Worm (Caenorhabditis elegans) whole organism, early embryonic: Measurements from ENCODE around the gene vit-4.

Source experiments
- B0310.2 ChIP-seq: sonication (generic microtip); optimal IDR thresholded peaks from 2 replicates; lab custom pipeline; 2016; ENCODE audit warnings: mild to moderate bottlenecking, missing genetic modification characterization, missing compliant biosample characterization
- F13C5.2 ChIP-seq: sonication (generic microtip); optimal IDR thresholded peaks from 2 replicates; lab custom pipeline; 2017; ENCODE audit warnings: mild to moderate bottlenecking, missing genetic modification characterization, inconsistent platforms, missing compliant biosample characterization
- aly-1 ChIP-seq: sonication (generic microtip); optimal IDR thresholded peaks from 2 replicates; lab custom pipeline; 2016; ENCODE audit warnings: missing genetic modification characterization, missing compliant biosample characterization
- ama-1 ChIP-seq: fragments of 150-350 bp; optimal IDR thresholded peaks from 2 replicates; lab custom pipeline; 2014
- ceh-13 ChIP-seq: fragments of 200-800 bp; sonication (Bioruptor generic); optimal IDR thresholded peaks from 2 replicates; lab custom pipeline; 2018; ENCODE audit warnings: mild to moderate bottlenecking, missing genetic modification characterization, missing compliant biosample characterization
- ceh-36 ChIP-seq: sonication (generic microtip); optimal IDR thresholded peaks from 2 replicates; lab custom pipeline; 2016; ENCODE audit warnings: missing genetic modification characterization, inconsistent platforms, missing compliant biosample characterization
- ets-7 ChIP-seq: sonication (generic microtip); optimal IDR thresholded peaks from 2 replicates; lab custom pipeline; 2016; ENCODE audit warnings: missing genotype, missing genetic modification characterization, missing compliant biosample characterization
- flt-1 ChIP-seq: fragments of 200-800 bp; sonication (Bioruptor generic); IDR thresholded peaks from 2 replicates; pipeline ENCODE4 v1.3.6; 2022; ENCODE audit warnings: missing genetic modification characterization, missing compliant biosample characterization
- hmbx-1 ChIP-seq: sonication (generic microtip); optimal IDR thresholded peaks from 2 replicates; lab custom pipeline; 2016; ENCODE audit warnings: mild to moderate bottlenecking, missing genetic modification characterization, missing compliant biosample characterization
- hmg-4 ChIP-seq: fragments of 200-800 bp; sonication (Bioruptor generic); optimal IDR thresholded peaks from 2 replicates; lab custom pipeline; 2018; ENCODE audit warnings: mild to moderate bottlenecking, missing genetic modification characterization, missing compliant biosample characterization
- hnd-1 ChIP-seq: sonication (generic microtip); optimal IDR thresholded peaks from 2 replicates; lab custom pipeline; 2016; ENCODE audit warnings: missing genetic modification characterization, missing compliant biosample characterization
- pes-1 ChIP-seq: fragments of 200-800 bp; sonication (Bioruptor generic); IDR thresholded peaks from 2 replicates; pipeline ENCODE4 v1.3.6; 2022; ENCODE audit warnings: missing genetic modification reagents, missing genetic modification characterization, missing compliant biosample characterization
- scrt-1 ChIP-seq: fragments of 200-800 bp; sonication (Bioruptor generic); IDR thresholded peaks from 2 replicates; pipeline ENCODE4 v1.3.6; 2022; ENCODE audit warnings: missing genetic modification characterization, missing compliant biosample characterization
- sea-1 ChIP-seq: fragments of 200-800 bp; sonication (Bioruptor generic); conservative IDR thresholded peaks from 2 replicates; pipeline ENCODE4 v1.3.6; 2022; ENCODE audit warnings: missing genetic modification characterization, missing compliant biosample characterization
- tbx-11 ChIP-seq: fragments of 200-800 bp; sonication (Bioruptor generic); IDR thresholded peaks from 2 replicates; pipeline ENCODE4 v1.3.6; 2022; ENCODE audit warnings: missing genetic modification characterization, missing compliant biosample characterization
- tbx-37 ChIP-seq: fragments of 200-800 bp; sonication (Bioruptor generic); conservative IDR thresholded peaks from 2 replicates; pipeline ENCODE4 v1.3.6; 2022; ENCODE audit warnings: missing genetic modification reagents, missing genetic modification characterization, missing compliant biosample characterization
- tra-4 ChIP-seq: sonication (generic microtip); optimal IDR thresholded peaks from 2 replicates; lab custom pipeline; 2017; ENCODE audit warnings: missing genetic modification characterization, missing compliant biosample characterization

vit-4 gene

ce11 chrX:3581813-3582212 is 18.0 kb upstream of the vit-4 start:
- no peak for TF ChIP-seq F13C5.2 (tag; lab: Kevin White, UChicago)
- no peak for TF ChIP-seq sea-1
- no peak for TF ChIP-seq pes-1 (GFP tag; lab: Robert Waterston, UW)
- no peak for TF ChIP-seq tra-4 (tag; lab: Kevin White, UChicago)
- TF ChIP-seq ceh-13 (GFP tag; lab: Kevin White, UChicago), result no peak
- no peak for TF ChIP-seq flt-1 (GFP tag; lab: Robert Waterston, UW)
- TF ChIP-seq tbx-11 (GFP tag; lab: Robert Waterston, UW), result no peak
- no peak for TF ChIP-seq ets-7 (tag; lab: Kevin White, UChicago)
- TF ChIP-seq hnd-1 (tag; lab: Kevin White, UChicago), result no peak
- TF ChIP-seq ama-1, result no peak

ce11 chrX:3576239-3576638 is 12.5 kb upstream of the vit-4 start, which contains the start of gene ckc-1:
Gene ckc-1, plus strand, starts transcription at chrX:3576606.
- TF ChIP-seq pes-1 (GFP tag; lab: Robert Waterston, UW), result no peak
- TF ChIP-seq tra-4 (tag; lab: Kevin White, UChicago), result no peak
- TF ChIP-seq hmbx-1 (tag; lab: Kevin White, UChicago), result no peak
- no peak for TF ChIP-seq ama-1
- no peak for TF ChIP-seq tbx-11 (GFP tag; lab: Robert Waterston, UW)
- no peak for TF ChIP-seq tbx-37 (GFP tag; lab: Robert Waterston, UW)
- TF ChIP-seq ceh-36 (tag; lab: Kevin White, UChicago), result no peak
- no peak for TF ChIP-seq F13C5.2 (tag; lab: Kevin White, UChicago)

DNA sequence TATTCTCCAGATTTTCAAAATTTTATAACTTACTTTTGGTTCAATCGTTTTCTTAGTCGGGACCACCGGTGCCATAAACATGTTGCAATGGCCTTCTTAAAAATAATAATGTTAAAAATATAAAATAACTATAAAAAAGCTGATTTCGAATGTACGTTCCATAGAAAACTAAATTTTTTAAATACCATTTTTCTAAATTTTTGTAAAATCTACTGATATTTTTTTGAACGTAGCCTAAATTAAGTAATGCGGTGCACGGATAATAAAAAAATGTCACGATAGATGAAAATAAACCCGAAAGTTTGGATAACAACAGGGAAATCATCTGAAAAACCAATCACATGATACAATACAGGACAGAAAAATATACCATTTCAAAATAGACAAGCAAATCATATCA is 9.7 kb upstream of the vit-4 start, which contains the start of gene T27A10.5:
T27A10.5 (minus strand) TSS at position 101 of the 400 bp plus-strand sequence.
- TF ChIP-seq flt-1 (GFP tag; lab: Robert Waterston, UW), result no peak
- TF ChIP-seq ama-1, result no peak
- TF ChIP-seq hmg-4 (GFP tag; lab: Kevin White, UChicago), result no peak
- TF ChIP-seq scrt-1 (GFP tag; lab: Robert Waterston, UW), result no peak
- TF ChIP-seq hnd-1 (tag; lab: Kevin White, UChicago), result no peak
- TF ChIP-seq ceh-13 (GFP tag; lab: Kevin White, UChicago), result no peak
- no peak for TF ChIP-seq tbx-11 (GFP tag; lab: Robert Waterston, UW)
- TF ChIP-seq ceh-36 (tag; lab: Kevin White, UChicago), result no peak
- TF ChIP-seq F13C5.2 (tag; lab: Kevin White, UChicago), result no peak
- no peak for TF ChIP-seq tra-4 (tag; lab: Kevin White, UChicago)
- TF ChIP-seq ets-7 (tag; lab: Kevin White, UChicago), result no peak
- no peak for TF ChIP-seq pes-1 (GFP tag; lab: Robert Waterston, UW)
- no peak for TF ChIP-seq sea-1

- TF ChIP-seq tbx-37 (GFP tag; lab: Robert Waterston, UW), result no peak
- TF ChIP-seq B0310.2 (tag; lab: Kevin White, UChicago), result no peak
Observed at ce11 chrX:3572490-3572889, 8.7 kb upstream of the vit-4 start, which contains the start of gene vit-3. Gene vit-3, minus strand, starts transcription at chrX:3572549.

ce11 chrX:3566856-3567255 is 3.1 kb upstream of the vit-4 start:
- TF ChIP-seq ama-1, result no peak
- TF ChIP-seq sea-1, result no peak
- TF ChIP-seq pes-1 (GFP tag; lab: Robert Waterston, UW), result no peak
- TF ChIP-seq ets-7 (tag; lab: Kevin White, UChicago), result no peak
- TF ChIP-seq hmbx-1 (tag; lab: Kevin White, UChicago), result no peak
- TF ChIP-seq B0310.2 (tag; lab: Kevin White, UChicago), result no peak
- TF ChIP-seq F13C5.2 (tag; lab: Kevin White, UChicago), result no peak
- no peak for TF ChIP-seq aly-1 (tag; lab: Kevin White, UChicago)
- TF ChIP-seq tbx-11 (GFP tag; lab: Robert Waterston, UW), result no peak
- no peak for TF ChIP-seq ceh-13 (GFP tag; lab: Kevin White, UChicago)
- TF ChIP-seq hnd-1 (tag; lab: Kevin White, UChicago), result no peak
- TF ChIP-seq flt-1 (GFP tag; lab: Robert Waterston, UW), result no peak
- TF ChIP-seq tbx-37 (GFP tag; lab: Robert Waterston, UW), result no peak
- TF ChIP-seq hmg-4 (GFP tag; lab: Kevin White, UChicago), result no peak
- TF ChIP-seq ceh-36 (tag; lab: Kevin White, UChicago), result no peak
- no peak for TF ChIP-seq tra-4 (tag; lab: Kevin White, UChicago)
- no peak for TF ChIP-seq scrt-1 (GFP tag; lab: Robert Waterston, UW)

DNA sequence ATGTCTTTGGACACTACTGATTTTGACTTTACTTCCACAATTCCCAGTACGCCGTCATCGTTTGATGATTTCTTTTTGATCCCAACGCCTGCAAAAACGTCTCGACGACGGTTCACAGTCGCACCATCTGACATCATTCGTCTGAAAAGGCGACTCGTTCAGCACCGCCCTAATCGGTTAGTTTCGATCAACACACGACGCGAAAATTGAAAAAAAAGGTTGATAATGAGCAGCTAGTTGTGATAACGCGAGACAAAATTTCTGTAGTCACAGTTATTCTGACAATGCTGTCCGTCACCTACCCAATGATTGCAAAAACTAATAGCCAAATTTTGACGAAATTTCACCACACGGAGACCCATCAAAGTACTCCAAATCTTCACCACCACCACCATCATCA is 7.8 kb downstream of the vit-4 start:
- TF ChIP-seq hnd-1 (tag; lab: Kevin White, UChicago) (no peak), pes-1 (GFP tag; lab: Robert Waterston, UW) (no peak), aly-1 (tag; lab: Kevin White, UChicago) (no peak), sea-1 (no peak), B0310.2 (tag; lab: Kevin White, UChicago) (no peak)

ce11 chrX:3554117-3554516 is 9.6 kb downstream of the vit-4 start:
- TF ChIP-seq F13C5.2 (tag; lab: Kevin White, UChicago) (no peak), B0310.2 (tag; lab: Kevin White, UChicago) (no peak), hmg-4 (GFP tag; lab: Kevin White, UChicago) (no peak), tbx-37 (GFP tag; lab: Robert Waterston, UW) (no peak), sea-1 (no peak)

ce11 chrX:3553687-3554086 is 10.1 kb downstream of the vit-4 start:
- TF ChIP-seq scrt-1 (GFP tag; lab: Robert Waterston, UW), result no peak
- no peak for TF ChIP-seq tbx-11 (GFP tag; lab: Robert Waterston, UW)
- TF ChIP-seq pes-1 (GFP tag; lab: Robert Waterston, UW), result no peak
- TF ChIP-seq ama-1, result no peak
- no peak for TF ChIP-seq hmg-4 (GFP tag; lab: Kevin White, UChicago)
- no peak for TF ChIP-seq flt-1 (GFP tag; lab: Robert Waterston, UW)
- no peak for TF ChIP-seq hmbx-1 (tag; lab: Kevin White, UChicago)
- no peak for TF ChIP-seq hnd-1 (tag; lab: Kevin White, UChicago)
- no peak for TF ChIP-seq B0310.2 (tag; lab: Kevin White, UChicago)
- TF ChIP-seq ets-7 (tag; lab: Kevin White, UChicago), result no peak
